Worm (Caenorhabditis elegans): ENCODE data around the gene Y57G11C.14.

The Y57G11C.14 gene

DNA sequence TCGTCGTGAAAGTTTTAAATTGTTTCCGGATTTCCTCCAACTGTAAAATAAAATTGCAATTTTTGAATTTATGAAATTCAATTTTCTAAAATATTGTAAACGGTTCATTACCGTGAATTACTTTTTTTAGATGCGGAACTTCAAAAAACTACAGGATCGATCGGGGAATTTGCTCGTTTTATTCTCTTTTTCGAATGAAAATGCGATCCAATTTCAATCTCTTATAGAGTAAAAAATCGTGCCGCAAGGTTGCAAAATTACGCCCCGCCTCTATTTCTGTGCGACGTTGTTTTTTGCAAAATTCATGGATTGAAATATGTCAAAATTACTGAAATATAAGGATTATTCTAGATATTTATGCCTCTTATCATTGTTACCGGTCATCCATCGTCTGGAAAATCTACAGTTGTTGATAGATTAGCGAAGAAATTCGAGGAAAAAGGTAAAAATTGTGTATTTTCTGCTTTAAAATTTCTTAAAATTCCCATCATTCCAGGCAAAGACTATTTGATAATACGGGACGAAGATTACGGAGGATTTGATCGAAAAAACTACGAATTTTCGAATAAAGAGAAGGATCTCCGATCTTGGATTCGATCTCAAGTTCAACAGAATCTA lies 29.8 kb upstream of the Y57G11C.14 start, which contains the start of gene Y57G11C.43:
Y57G11C.43 (plus strand) TSS at position 224 of the 618 bp plus-strand sequence.
- no peak for TF ChIP-seq zag-1 (tag; optimal IDR thresholded peaks at IDR 0.05)
- TF ChIP-seq ama-1 (optimal IDR thresholded peaks at IDR 0.05), result peak; percentile 43

DNA sequence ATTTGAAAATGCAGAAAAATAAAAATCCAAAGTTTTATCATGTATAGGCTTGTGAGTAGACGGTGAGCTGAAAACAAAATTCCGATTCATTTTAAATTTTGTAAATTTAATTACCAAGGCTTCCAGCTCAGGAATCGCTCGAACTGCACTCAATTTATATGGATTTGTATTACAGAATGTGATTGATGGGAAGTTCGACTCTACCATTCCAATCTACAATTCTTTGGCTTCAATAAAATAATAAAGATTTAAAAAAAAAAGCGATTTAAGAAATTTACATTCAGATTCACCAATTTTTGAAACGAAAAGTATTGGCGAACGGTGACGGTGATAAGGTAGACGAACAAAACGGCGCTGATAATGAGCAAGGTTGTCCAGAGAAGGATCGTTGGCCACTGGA lies 28.4 kb upstream of the Y57G11C.14 start:
- TF ChIP-seq unc-62 (GFP tag; optimal IDR thresholded peaks at IDR 0.05) (no peak), nhr-23 (tag; optimal IDR thresholded peaks at IDR 0.05) (no peak), nhr-11 (tag; optimal IDR thresholded peaks at IDR 0.05) (no peak), nhr-76 (tag; optimal IDR thresholded peaks at IDR 0.05) (no peak), ceh-82 (tag; optimal IDR thresholded peaks at IDR 0.05) (no peak), aly-2 (tag; optimal IDR thresholded peaks at IDR 0.05) (no peak), jun-1 (tag; optimal IDR thresholded peaks at IDR 0.05) (no peak), nhr-77 (tag; optimal IDR thresholded peaks at IDR 0.05) (no peak), ceh-9 (tag; optimal IDR thresholded peaks at IDR 0.05) (no peak), pha-4 (tag; optimal IDR thresholded peaks at IDR 0.05) (no peak), fos-1 (tag; optimal IDR thresholded peaks at IDR 0.05) (no peak), nhr-237 (tag; optimal IDR thresholded peaks at IDR 0.05) (no peak), nhr-12 (tag; optimal IDR thresholded peaks at IDR 0.05) (no peak), ztf-11 (tag; optimal IDR thresholded peaks at IDR 0.05) (no peak), elt-1 (tag; optimal IDR thresholded peaks at IDR 0.05) (no peak), pqm-1 (tag; optimal IDR thresholded peaks at IDR 0.05) (no peak), ama-1 (optimal IDR thresholded peaks at IDR 0.05) (no peak), unc-39 (tag; optimal IDR thresholded peaks at IDR 0.05) (no peak), sea-2 (GFP tag; optimal IDR thresholded peaks at IDR 0.05) (no peak)

DNA sequence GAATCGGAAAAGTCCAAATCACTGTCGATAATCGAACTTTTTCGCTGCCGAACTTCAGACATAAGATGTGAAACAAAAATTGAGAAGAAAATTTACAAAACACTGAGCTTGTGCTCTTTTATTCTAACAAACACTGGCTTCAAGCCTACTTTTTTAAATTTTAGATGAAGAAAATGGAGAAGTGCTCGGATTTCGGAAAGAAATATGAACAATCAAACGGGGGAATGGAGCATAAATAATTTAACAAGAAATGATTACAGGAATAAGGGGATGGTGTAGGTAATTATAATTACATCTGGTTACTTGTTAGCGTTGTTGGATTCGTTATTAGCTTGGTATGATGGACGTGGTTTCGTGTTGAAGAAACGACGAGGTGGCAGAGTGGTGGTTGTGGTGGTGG lies 27.8 kb upstream of the Y57G11C.14 start, which contains the start of gene degl-1:
degl-1 (minus strand) TSS at position 101 of the 400 bp plus-strand sequence.
- no peak for TF ChIP-seq mml-1 (tag; optimal IDR thresholded peaks at IDR 0.05)
- TF ChIP-seq zag-1 (tag; optimal IDR thresholded peaks at IDR 0.05), result no peak
- TF ChIP-seq elt-3 (tag; optimal IDR thresholded peaks at IDR 0.05), result no peak
- TF ChIP-seq egl-5 (tag; optimal IDR thresholded peaks at IDR 0.05), result no peak
- no peak for TF ChIP-seq ceh-16 (tag; optimal IDR thresholded peaks at IDR 0.05)
- TF ChIP-seq unc-62 (GFP tag; optimal IDR thresholded peaks at IDR 0.05), result no peak
- TF ChIP-seq nhr-67 (tag; optimal IDR thresholded peaks at IDR 0.05), result no peak
- no peak for TF ChIP-seq snpc-4 (tag; optimal IDR thresholded peaks at IDR 0.05)
- no peak for TF ChIP-seq nfya-1 (tag; optimal IDR thresholded peaks at IDR 0.05; ENCODE audit: insufficient read depth)
- TF ChIP-seq lin-39 (tag; optimal IDR thresholded peaks at IDR 0.05), result no peak
- no peak for TF ChIP-seq fkh-10 (GFP tag; optimal IDR thresholded peaks at IDR 0.05)
- no peak for TF ChIP-seq unc-39 (tag; optimal IDR thresholded peaks at IDR 0.05)
- TF ChIP-seq lsy-12 (tag; optimal IDR thresholded peaks at IDR 0.05), result no peak
- no peak for TF ChIP-seq mdl-1 (tag; optimal IDR thresholded peaks at IDR 0.05)
- TF ChIP-seq elt-2 (tag; optimal IDR thresholded peaks at IDR 0.05), result no peak
- TF ChIP-seq nhr-23 (tag; optimal IDR thresholded peaks at IDR 0.05), result no peak
- no peak for TF ChIP-seq pqm-1 (tag; optimal IDR thresholded peaks at IDR 0.05)

DNA sequence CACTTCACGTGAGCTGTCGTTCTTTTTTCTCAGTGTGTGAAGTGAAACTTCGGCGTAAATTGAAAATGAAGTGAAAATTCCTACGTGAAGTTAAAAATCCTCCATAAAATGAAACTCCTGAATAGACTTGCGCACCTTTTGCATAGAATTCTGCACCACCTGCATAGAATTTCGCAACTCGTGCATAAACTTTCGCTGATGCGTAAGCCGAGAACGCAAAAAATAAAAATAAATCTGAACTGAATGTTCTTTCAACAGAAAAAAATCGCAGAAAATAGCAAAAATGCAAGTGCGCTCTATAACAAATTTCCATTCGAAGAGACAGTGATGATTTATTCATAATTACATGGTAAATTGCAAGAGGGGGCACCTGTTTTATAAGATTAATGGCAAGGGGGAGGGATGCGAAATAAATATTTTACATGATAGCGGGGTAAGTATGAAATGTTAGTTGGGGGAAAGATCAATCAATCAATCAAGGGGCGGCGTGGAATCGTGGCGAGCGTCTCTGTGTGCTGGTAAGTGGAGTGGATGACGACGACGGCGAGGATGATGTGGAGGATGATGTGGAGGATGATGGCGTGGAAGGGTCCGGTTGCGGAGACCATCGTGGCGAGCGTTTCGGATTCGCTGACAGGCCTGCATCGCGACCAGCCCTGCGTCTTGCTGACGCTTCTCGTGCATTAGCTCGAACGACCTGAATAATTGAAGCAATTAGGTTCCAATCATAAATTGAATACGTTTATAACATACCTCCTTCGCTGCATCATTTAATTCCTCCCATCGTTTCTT lies 25.6 kb upstream of the Y57G11C.14 start, which contains the start of gene Y57G11C.36:
Y57G11C.36 (minus strand) TSS at position 502 of the 792 bp plus-strand sequence.
- TF ChIP-seq lin-15B (tag; optimal IDR thresholded peaks at IDR 0.05), result peak; percentile 3
- no peak for TF ChIP-seq ztf-4 (tag; optimal IDR thresholded peaks at IDR 0.05)
- no peak for TF ChIP-seq ceh-28 (tag; optimal IDR thresholded peaks at IDR 0.05)
- TF ChIP-seq sea-2 (GFP tag; optimal IDR thresholded peaks at IDR 0.05), result no peak
- TF ChIP-seq nhr-25 (tag; optimal IDR thresholded peaks at IDR 0.05), result no peak

Measured in whole organism, L3 larva.